Fruit fly (Drosophila melanogaster) whole organism, embryonic: ENCODE data around the gene CG42258.

ENCODE experiments used
- Ada2b ChIP-seq: fragments of 200-800 bp; sonication (Bioruptor generic); IDR thresholded peaks from 2 replicates; pipeline ENCODE4 v1.3.6; 2022; ENCODE audit warnings: missing biosample characterization, missing genetic modification characterization
- BEAF-32 ChIP-seq: fragments of 200-800 bp; sonication (Bioruptor generic); optimal IDR thresholded peaks from 3 replicates; lab custom pipeline; 2017; ENCODE audit warnings: missing biosample characterization, missing genetic modification characterization, mild to moderate bottlenecking, moderate library complexity, missing genetic modification reagents
- C15 ChIP-seq: fragments of 200-800 bp; sonication (Bioruptor generic); IDR thresholded peaks from 3 replicates; pipeline ENCODE4 v1.3.6; 2022; ENCODE audit warnings: missing biosample characterization, missing genetic modification characterization
- CG12155 ChIP-seq: fragments of 200-800 bp; sonication (Bioruptor generic); optimal IDR thresholded peaks from 3 replicates; lab custom pipeline; 2016; ENCODE audit warnings: missing biosample characterization, missing genetic modification characterization
- CG14441 ChIP-seq: fragments of 200-800 bp; sonication (Bioruptor generic); IDR thresholded peaks from 2 replicates; pipeline ENCODE4 v1.3.6; 2022; ENCODE audit warnings: missing biosample characterization, missing genetic modification characterization
- CG14965 ChIP-seq: fragments of 200-800 bp; sonication (Bioruptor generic); optimal IDR thresholded peaks from 2 replicates; lab custom pipeline; 2016; ENCODE audit warnings: missing biosample characterization, missing genetic modification characterization, borderline replicate concordance
- CG15696 ChIP-seq: fragments of 200-800 bp; sonication (Bioruptor generic); optimal IDR thresholded peaks from 2 replicates; lab custom pipeline; 2019; ENCODE audit warnings: missing biosample characterization, mild to moderate bottlenecking, missing genetic modification characterization, moderate library complexity
- CG18619 ChIP-seq: fragments of 200-800 bp; sonication (Bioruptor generic); optimal IDR thresholded peaks from 3 replicates; lab custom pipeline; 2017; ENCODE audit warnings: missing biosample characterization, mild to moderate bottlenecking, missing genetic modification characterization
- CG2678 ChIP-seq: fragments of 200-800 bp; sonication (Bioruptor generic); optimal IDR thresholded peaks from 3 replicates; lab custom pipeline; 2019; ENCODE audit warnings: missing biosample characterization, mild to moderate bottlenecking, missing genetic modification characterization, moderate library complexity
- CG31224 ChIP-seq: fragments of 200-800 bp; sonication (Bioruptor generic); IDR thresholded peaks from 2 replicates; pipeline ENCODE4 v1.3.6; 2022; ENCODE audit warnings: missing biosample characterization, missing genetic modification characterization
- CG3847 ChIP-seq: fragments of 200-800 bp; sonication (Bioruptor generic); IDR thresholded peaks from 2 replicates; pipeline ENCODE4 v1.3.6; 2022; ENCODE audit warnings: missing biosample characterization, missing genetic modification characterization
- CG4424 ChIP-seq: fragments of 200-800 bp; sonication (Bioruptor generic); optimal IDR thresholded peaks from 3 replicates; lab custom pipeline; 2016; ENCODE audit warnings: missing biosample characterization, missing genetic modification characterization
- CG4617 ChIP-seq: fragments of 200-800 bp; sonication (Bioruptor generic); optimal IDR thresholded peaks from 3 replicates; lab custom pipeline; 2016; ENCODE audit warnings: missing biosample characterization, missing genetic modification characterization, borderline replicate concordance
- CG4707 ChIP-seq: fragments of 200-800 bp; sonication (Bioruptor generic); optimal IDR thresholded peaks from 2 replicates; lab custom pipeline; 2018; ENCODE audit warnings: missing biosample characterization, mild to moderate bottlenecking, missing genetic modification characterization, moderate library complexity
- CG6813 ChIP-seq: fragments of 200-800 bp; sonication (Bioruptor generic); optimal IDR thresholded peaks from 2 replicates; lab custom pipeline; 2017; ENCODE audit warnings: missing biosample characterization, missing genetic modification characterization, mild to moderate bottlenecking, moderate library complexity, missing genetic modification reagents
- CG7271 ChIP-seq: fragments of 200-800 bp; sonication (Bioruptor generic); optimal IDR thresholded peaks from 2 replicates; lab custom pipeline; 2018; ENCODE audit warnings: missing biosample characterization, mild to moderate bottlenecking, missing genetic modification characterization, moderate library complexity
- CG7357 ChIP-seq: fragments of 200-800 bp; sonication (Bioruptor generic); IDR thresholded peaks from 3 replicates; pipeline ENCODE4 v1.3.6; 2022; ENCODE audit warnings: missing biosample characterization, missing genetic modification characterization
- CG8281 ChIP-seq: fragments of 200-800 bp; sonication (Bioruptor generic); optimal IDR thresholded peaks from 2 replicates; lab custom pipeline; 2018; ENCODE audit warnings: missing biosample characterization, mild to moderate bottlenecking, missing genetic modification characterization, moderate library complexity
- CG8388 ChIP-seq: fragments of 200-800 bp; sonication (Bioruptor generic); optimal IDR thresholded peaks from 2 replicates; lab custom pipeline; 2019; ENCODE audit warnings: missing biosample characterization, mild to moderate bottlenecking, missing genetic modification characterization, moderate library complexity
- CG8478 ChIP-seq: fragments of >200 bp; optimal IDR thresholded peaks from 2 replicates; lab custom pipeline; 2018
- CG8765 ChIP-seq: fragments of 200-800 bp; sonication (Bioruptor generic); IDR thresholded peaks from 2 replicates; pipeline ENCODE4 v1.3.6; 2022; ENCODE audit warnings: missing biosample characterization, missing genetic modification characterization
- CG9437 ChIP-seq: fragments of 200-800 bp; sonication (Bioruptor generic); optimal IDR thresholded peaks from 2 replicates; lab custom pipeline; 2018; ENCODE audit warnings: missing biosample characterization, mild to moderate bottlenecking, missing genetic modification characterization
- Dad ChIP-seq: fragments of 200-800 bp; sonication (Bioruptor generic); optimal IDR thresholded peaks from 3 replicates; lab custom pipeline; 2016; ENCODE audit warnings: missing biosample characterization, missing genetic modification characterization
- Fer1 ChIP-seq: fragments of 200-800 bp; sonication (Bioruptor generic); optimal IDR thresholded peaks from 2 replicates; lab custom pipeline; 2017; ENCODE audit warnings: missing biosample characterization, mild to moderate bottlenecking, missing genetic modification characterization
- Med ChIP-seq: fragments of 200-800 bp; sonication (Bioruptor generic); peaks from one replicate; lab custom pipeline; 2016; ENCODE audit warnings: missing biosample characterization, missing genetic modification characterization, mild to moderate bottlenecking, inconsistent platforms, moderate library complexity
- Mes4 ChIP-seq: fragments of 200-800 bp; sonication (Bioruptor generic); optimal IDR thresholded peaks from 2 replicates; lab custom pipeline; 2016; ENCODE audit warnings: missing biosample characterization, missing genetic modification characterization
- Nf-YC ChIP-seq: fragments of 200-800 bp; optimal IDR thresholded peaks from 3 replicates; lab custom pipeline; 2019; ENCODE audit warnings: missing biosample characterization, mild to moderate bottlenecking, missing genetic modification characterization, moderate library complexity
- Optix ChIP-seq: fragments of 200-800 bp; sonication (Bioruptor generic); IDR thresholded peaks from 3 replicates; pipeline ENCODE4 v1.3.6; 2022; ENCODE audit warnings: missing biosample characterization, missing genetic modification characterization
- PHDP ChIP-seq: fragments of 200-800 bp; sonication (Bioruptor generic); optimal IDR thresholded peaks from 3 replicates; lab custom pipeline; 2018; ENCODE audit warnings: missing biosample characterization, mild to moderate bottlenecking, missing genetic modification characterization, moderate library complexity
- Pdp1 ChIP-seq, 2 experiments: fragments of 200-800 bp; sonication (Bioruptor generic); optimal IDR thresholded peaks; 3 replicates each; lab custom pipeline; 2016; ENCODE audit warnings: missing biosample characterization in 2 of 2, missing genetic modification characterization in 2 of 2, mild to moderate bottlenecking in 1 of 2, moderate library complexity in 1 of 2
- Side ChIP-seq: fragments of 200-800 bp; sonication (Bioruptor generic); optimal IDR thresholded peaks from 2 replicates; lab custom pipeline; 2016; ENCODE audit warnings: missing biosample characterization, missing genetic modification characterization
- Sox102F ChIP-seq: fragments of 200-800 bp; sonication (Bioruptor generic); optimal IDR thresholded peaks from 2 replicates; lab custom pipeline; 2018; ENCODE audit warnings: missing biosample characterization, mild to moderate bottlenecking, missing genetic modification characterization, moderate library complexity
- Sry-β ChIP-seq: fragments of 200-800 bp; sonication (Bioruptor generic); optimal IDR thresholded peaks from 2 replicates; lab custom pipeline; 2018; ENCODE audit warnings: missing biosample characterization, mild to moderate bottlenecking, missing genetic modification characterization, moderate library complexity
- ab ChIP-seq: fragments of 200-800 bp; sonication (Bioruptor generic); optimal IDR thresholded peaks from 2 replicates; lab custom pipeline; 2016; ENCODE audit warnings: missing biosample characterization, missing genetic modification characterization
- bigmax ChIP-seq: fragments of 200-800 bp; sonication (Bioruptor generic); optimal IDR thresholded peaks from 2 replicates; lab custom pipeline; 2018; ENCODE audit warnings: missing biosample characterization, mild to moderate bottlenecking, missing genetic modification characterization
- btn ChIP-seq: fragments of 200-800 bp; sonication (Bioruptor generic); optimal IDR thresholded peaks from 2 replicates; lab custom pipeline; 2016; ENCODE audit warnings: missing biosample characterization, missing genetic modification characterization
- gfzf ChIP-seq: fragments of 200-800 bp; sonication (Bioruptor generic); optimal IDR thresholded peaks from 2 replicates; lab custom pipeline; 2016; ENCODE audit warnings: missing biosample characterization, mild to moderate bottlenecking, missing genetic modification characterization, moderate library complexity
- ham ChIP-seq: fragments of 200-800 bp; sonication (Bioruptor generic); IDR thresholded peaks from 2 replicates; pipeline ENCODE4 v1.3.6; 2022; ENCODE audit warnings: missing biosample characterization, missing genetic modification characterization
- hb ChIP-seq: fragments of 200-800 bp; sonication (Bioruptor generic); IDR thresholded peaks from 3 replicates; pipeline ENCODE4 v1.3.6; 2022; ENCODE audit warnings: missing biosample characterization, missing genetic modification characterization; ENCODE audit not compliant: partially characterized antibody
- ind ChIP-seq: fragments of 200-800 bp; sonication (Bioruptor generic); optimal IDR thresholded peaks from 3 replicates; lab custom pipeline; 2016; ENCODE audit warnings: missing biosample characterization, missing genetic modification characterization
- ken ChIP-seq: fragments of 200-800 bp; sonication (Bioruptor generic); IDR thresholded peaks from 3 replicates; pipeline ENCODE4 v1.3.6; 2022; ENCODE audit warnings: missing biosample characterization, missing genetic modification characterization
- lola ChIP-seq, 3 experiments: fragments of >200 bp in 2 of 3; fragments of 200-800 bp in 1 of 3; sonication (Bioruptor generic) in 1 of 3; optimal IDR thresholded peaks; 2 replicates each; lab custom pipeline; 2017 to 2019; ENCODE audit warnings: missing biosample characterization in 3 of 3, missing genetic modification characterization in 3 of 3, mild to moderate bottlenecking in 1 of 3, moderate library complexity in 1 of 3
- pita ChIP-seq: fragments of 200-800 bp; sonication (Bioruptor generic); optimal IDR thresholded peaks from 2 replicates; lab custom pipeline; 2017; ENCODE audit warnings: missing biosample characterization, mild to moderate bottlenecking, missing genetic modification characterization
- pnt ChIP-seq: fragments of 200-800 bp; sonication (Bioruptor generic); optimal IDR thresholded peaks from 3 replicates; lab custom pipeline; 2016; ENCODE audit warnings: missing biosample characterization, missing genetic modification characterization
- pzg ChIP-seq: fragments of 200-800 bp; sonication (Bioruptor generic); optimal IDR thresholded peaks from 3 replicates; lab custom pipeline; 2018; ENCODE audit warnings: missing biosample characterization, mild to moderate bottlenecking, missing genetic modification characterization, moderate library complexity
- row ChIP-seq: fragments of 200-800 bp; sonication (Bioruptor generic); IDR thresholded peaks from 3 replicates; pipeline ENCODE4 v1.3.6; 2022; ENCODE audit warnings: missing biosample characterization, missing genetic modification characterization
- sob ChIP-seq: fragments of 200-800 bp; sonication (Bioruptor generic); IDR thresholded peaks from 2 replicates; pipeline ENCODE4 v1.3.6; 2022; ENCODE audit warnings: missing biosample characterization, missing genetic modification characterization
- tna ChIP-seq: fragments of 200-800 bp; sonication (Bioruptor generic); IDR thresholded peaks from 2 replicates; pipeline ENCODE4 v1.3.6; 2022; ENCODE audit warnings: missing biosample characterization, missing genetic modification characterization; ENCODE audit not compliant: partially characterized antibody
- vvl ChIP-seq: fragments of 200-800 bp; sonication (Bioruptor generic); IDR thresholded peaks from 2 replicates; pipeline ENCODE4 v1.3.6; 2022; ENCODE audit warnings: missing biosample characterization, missing genetic modification characterization
- z ChIP-seq: fragments of 200-800 bp; sonication (Bioruptor generic); IDR thresholded peaks from 3 replicates; pipeline ENCODE4 v1.3.6; 2022; ENCODE audit warnings: missing biosample characterization, missing genetic modification characterization

CG42258 gene

dm6 chrX:12472244-12472736 lies 9.0 kb downstream of the CG42258 start (continued):
- TF ChIP-seq tna = no peak
- TF ChIP-seq btn = no peak
- peak; percentile 96 for TF ChIP-seq Fer1
- TF ChIP-seq pzg (GFP tag; lab: Kevin White, UChicago) = peak; percentile 16
- peak; percentile 87 for TF ChIP-seq CG8281 (tag; lab: Kevin White, UChicago)
- TF ChIP-seq CG8388 = peak; percentile 89
- TF ChIP-seq CG31224 = peak; percentile 93
- TF ChIP-seq Pdp1 (GFP tag; optimal IDR thresholded peaks at IDR 0.05; lab: Kevin White, UChicago) = peak; percentile 70 to 81
- peak; percentile 57 for TF ChIP-seq Dad (GFP tag; lab: Kevin White, UChicago)
- TF ChIP-seq Side (GFP tag; lab: Kevin White, UChicago) = peak; percentile 24
- peak; percentile 89 for TF ChIP-seq CG7357 (GFP tag; lab: Robert Waterston, UW)
- TF ChIP-seq CG3847 (GFP tag; lab: Robert Waterston, UW) = peak; percentile 97
- no peak for TF ChIP-seq hb (GFP tag; lab: Robert Waterston, UW)
- peak; percentile 95 for TF ChIP-seq Sox102F (GFP tag; lab: Kevin White, UChicago)
- peak; percentile 84 for TF ChIP-seq ham (GFP tag; lab: Robert Waterston, UW)
- TF ChIP-seq C15 (GFP tag; lab: Robert Waterston, UW) = peak; percentile 88
- TF ChIP-seq BEAF-32 = no peak
- TF ChIP-seq CG8765 = peak; percentile 58; the same call in 1 of the 2 replicates
- peak; percentile 96 for TF ChIP-seq PHDP (tag; lab: Kevin White, UChicago)
- TF ChIP-seq lola (GFP tag; optimal IDR thresholded peaks at IDR 0.05; lab: Kevin White, UChicago) = peak in 1 of 3 experiments; percentile 83
- TF ChIP-seq CG14965 (GFP tag; lab: Kevin White, UChicago) = no peak
- TF ChIP-seq CG4707 (GFP tag; lab: Kevin White, UChicago) = peak; percentile 62
- peak; percentile 88 for TF ChIP-seq ken (GFP tag; lab: Robert Waterston, UW)
- TF ChIP-seq CG2678 = peak; percentile 98
- peak; percentile 96 for TF ChIP-seq Ada2b
- TF ChIP-seq vvl (GFP tag; lab: Robert Waterston, UW) = peak; percentile 97
- TF ChIP-seq pita (GFP tag; lab: Kevin White, UChicago) = no peak
- peak; percentile 76; the same call in 2 of the 3 replicates for TF ChIP-seq Optix
- TF ChIP-seq ind (GFP tag; lab: Kevin White, UChicago) = peak; percentile 94
- peak; percentile 88 for TF ChIP-seq CG6813 (GFP tag; lab: Kevin White, UChicago)
- TF ChIP-seq pnt (GFP tag; lab: Kevin White, UChicago) = peak; percentile 63
- TF ChIP-seq Mes4 = no peak
- TF ChIP-seq gfzf = no peak
- TF ChIP-seq CG12155 = peak; percentile 90
- TF ChIP-seq CG8478 = no peak
- TF ChIP-seq CG4424 = peak; percentile 91
- peak; percentile 79 for TF ChIP-seq CG15696
- peak; percentile 37 for TF ChIP-seq ab (GFP tag; lab: Kevin White, UChicago)
- peak; percentile 87 for TF ChIP-seq Nf-YC (tag; lab: Kevin White, UChicago)
- peak; percentile 91 for TF ChIP-seq CG9437
- TF ChIP-seq row (GFP tag; lab: Robert Waterston, UW) = peak; percentile 98
- TF ChIP-seq CG14441 = peak; percentile 95
- TF ChIP-seq CG18619 (GFP tag; lab: Kevin White, UChicago) = peak; percentile 93
- TF ChIP-seq z (GFP tag; lab: Robert Waterston, UW) = no peak
- TF ChIP-seq Med (GFP tag; lab: Kevin White, UChicago) = peak; percentile 93
- TF ChIP-seq Sry-β (GFP tag; lab: Kevin White, UChicago) = no peak
- peak; percentile 97 for TF ChIP-seq sob (GFP tag; lab: Robert Waterston, UW)
- TF ChIP-seq CG4617 (GFP tag; lab: Kevin White, UChicago) = peak; percentile 50
- TF ChIP-seq CG7271 = peak; percentile 59
- TF ChIP-seq bigmax (GFP tag; lab: Kevin White, UChicago) = peak; percentile 41
